Worm (Caenorhabditis elegans) whole organism, L4 larva: Measurements from ENCODE around the gene T23F11.11.

Experiments used
- D1046.2 ChIP-seq: fragments of 200-800 bp; sonication (Bioruptor generic); IDR thresholded peaks from 2 replicates; pipeline ENCODE4 v1.3.6; 2022; ENCODE audit warnings: missing genetic modification characterization, missing compliant biosample characterization
- F37D6.2 ChIP-seq: sonication (generic microtip); optimal IDR thresholded peaks from 2 replicates; lab custom pipeline; 2016; ENCODE audit warnings: mild to moderate bottlenecking, missing genetic modification characterization, missing compliant biosample characterization
- Y105C5A.15 ChIP-seq: fragments of 200-800 bp; sonication (Bioruptor generic); IDR thresholded peaks from 2 replicates; pipeline ENCODE4 v1.3.6; 2022; ENCODE audit warnings: missing genetic modification characterization, missing compliant biosample characterization
- Y5F2A.4 ChIP-seq: fragments of 200-800 bp; sonication (Bioruptor generic); optimal IDR thresholded peaks from 2 replicates; lab custom pipeline; 2018; ENCODE audit warnings: mild to moderate bottlenecking, missing genetic modification characterization, missing compliant biosample characterization
- aha-1 ChIP-seq: fragments of 150-350 bp; peaks from one replicate; lab custom pipeline; 2014; ENCODE audit warnings: missing biosample characterization, missing genetic modification characterization
- arid-1 ChIP-seq: fragments of 200-800 bp; sonication (Bioruptor generic); conservative IDR thresholded peaks from 2 replicates; pipeline ENCODE4 v1.3.6; 2022; ENCODE audit warnings: missing genetic modification reagents, missing genetic modification characterization, missing compliant biosample characterization
- attf-4 ChIP-seq: sonication (generic microtip); optimal IDR thresholded peaks from 3 replicates; lab custom pipeline; 2017; ENCODE audit warnings: missing biosample characterization, missing genetic modification characterization
- ceh-20 ChIP-seq: fragments of 200-800 bp; sonication (Bioruptor generic); IDR thresholded peaks from 2 replicates; pipeline ENCODE4 v1.3.6; 2022; ENCODE audit warnings: missing genetic modification reagents, missing genetic modification characterization, missing compliant biosample characterization
- ceh-28 ChIP-seq: fragments of 150-350 bp; optimal IDR thresholded peaks from 2 replicates; lab custom pipeline; 2014; ENCODE audit warnings: missing biosample characterization, missing genetic modification reagents, missing genetic modification characterization
- ceh-62 ChIP-seq: sonication (generic microtip); optimal IDR thresholded peaks from 2 replicates; lab custom pipeline; 2017; ENCODE audit warnings: missing biosample characterization, missing genetic modification characterization
- ces-1 ChIP-seq: fragments of 150-350 bp; sonication (generic microtip); optimal IDR thresholded peaks from 4 replicates; lab custom pipeline; 2014; ENCODE audit warnings: missing biosample characterization, missing genetic modification reagents, missing genetic modification characterization
- ctbp-1 ChIP-seq: fragments of 200-800 bp; sonication (Bioruptor generic); IDR thresholded peaks from 2 replicates; pipeline ENCODE4 v1.3.6; 2022; ENCODE audit warnings: missing genetic modification reagents, missing genetic modification characterization, missing compliant biosample characterization
- daf-19 ChIP-seq: fragments of 200-800 bp; sonication (Bioruptor generic); conservative IDR thresholded peaks from 2 replicates; pipeline ENCODE4 v1.3.6; 2022; ENCODE audit warnings: missing genetic modification characterization, missing compliant biosample characterization
- daf-8 ChIP-seq: fragments of 200-800 bp; sonication (Bioruptor generic); IDR thresholded peaks from 2 replicates; pipeline ENCODE4 v1.3.6; 2022; ENCODE audit warnings: missing genetic modification characterization, missing compliant biosample characterization
- dmd-6 ChIP-seq: fragments of 200-800 bp; sonication (Bioruptor generic); IDR thresholded peaks from 2 replicates; pipeline ENCODE4 v1.3.6; 2022; ENCODE audit warnings: missing genetic modification reagents, missing genetic modification characterization, missing compliant biosample characterization
- dmd-9 ChIP-seq: fragments of 200-800 bp; sonication (Bioruptor generic); IDR thresholded peaks from 2 replicates; pipeline ENCODE4 v1.3.6; 2022; ENCODE audit warnings: missing genetic modification reagents, missing genetic modification characterization, missing compliant biosample characterization
- dpl-1 ChIP-seq: fragments of 150-350 bp; optimal IDR thresholded peaks from 2 replicates; lab custom pipeline; 2014; ENCODE audit warnings: missing biosample characterization, missing genetic modification reagents, missing genetic modification characterization
- egl-43 ChIP-seq: fragments of 200-800 bp; sonication (Bioruptor generic); IDR thresholded peaks from 2 replicates; pipeline ENCODE4 v1.3.6; 2022; ENCODE audit warnings: missing genetic modification reagents, missing genetic modification characterization, missing compliant biosample characterization
- fkh-10 ChIP-seq: fragments of 150-350 bp; optimal IDR thresholded peaks from 2 replicates; lab custom pipeline; 2014; ENCODE audit warnings: missing biosample characterization, missing genetic modification reagents, missing genetic modification characterization
- hif-1 ChIP-seq, 2 experiments: sonication (generic microtip); optimal IDR thresholded peaks; 2 replicates each; lab custom pipeline; 2016 to 2017; ENCODE audit warnings: missing compliant biosample characterization in 2 of 2, missing genetic modification characterization in 2 of 2, missing genetic modification reagents in 2 of 2, missing genotype in 2 of 2, mild to moderate bottlenecking in 1 of 2
- hlh-11 ChIP-seq: fragments of 200-800 bp; sonication (Bioruptor generic); optimal IDR thresholded peaks from 2 replicates; lab custom pipeline; 2018; ENCODE audit warnings: mild to moderate bottlenecking, missing genetic modification characterization, missing compliant biosample characterization
- hlh-30 ChIP-seq: sonication (generic microtip); optimal IDR thresholded peaks from 2 replicates; lab custom pipeline; 2017; ENCODE audit warnings: antibody characterized with exemption, mild to moderate bottlenecking, missing genetic modification characterization, missing compliant biosample characterization; ENCODE audit not compliant: insufficient read depth
- hmg-1.1 ChIP-seq: fragments of 200-800 bp; sonication (Bioruptor generic); IDR thresholded peaks from 2 replicates; pipeline ENCODE4 v1.3.6; 2022; ENCODE audit warnings: missing genetic modification reagents, missing genetic modification characterization, missing compliant biosample characterization
- lin-1 ChIP-seq: fragments of 200-800 bp; sonication (Bioruptor generic); IDR thresholded peaks from 2 replicates; pipeline ENCODE4 v1.3.6; 2022; ENCODE audit warnings: missing genetic modification reagents, missing genetic modification characterization, missing compliant biosample characterization
- lin-39 ChIP-seq: fragments of 150-350 bp; optimal IDR thresholded peaks from 2 replicates; lab custom pipeline; 2014; ENCODE audit warnings: missing biosample characterization, missing genetic modification reagents, missing genetic modification characterization
- lir-3 ChIP-seq: sonication (generic microtip); optimal IDR thresholded peaks from 2 replicates; lab custom pipeline; 2016; ENCODE audit warnings: mild to moderate bottlenecking, missing genetic modification characterization, missing compliant biosample characterization
- lsy-2 ChIP-seq, 2 experiments: fragments of 150-350 bp in 1 of 2; sonication (generic microtip) in 1 of 2; optimal IDR thresholded peaks; 2 replicates each; lab custom pipeline; 2014 to 2017; ENCODE audit warnings: missing biosample characterization in 2 of 2, missing genetic modification characterization in 2 of 2
- mdl-1 ChIP-seq, 2 experiments: fragments of 150-350 bp in 1 of 2; sonication (generic microtip) in 1 of 2; optimal IDR thresholded peaks; 2 replicates each; lab custom pipeline; 2014 to 2017; ENCODE audit warnings: missing biosample characterization in 2 of 2, missing genetic modification characterization in 2 of 2
- mep-1 ChIP-seq: fragments of 150-350 bp; sonication (generic microtip); optimal IDR thresholded peaks from 3 replicates; lab custom pipeline; 2014; ENCODE audit warnings: missing biosample characterization, missing genetic modification characterization
- mes-2 ChIP-seq: sonication (generic microtip); optimal IDR thresholded peaks from 2 replicates; lab custom pipeline; 2016; ENCODE audit warnings: missing genotype, mild to moderate bottlenecking, missing genetic modification characterization, missing compliant biosample characterization; ENCODE audit not compliant: poor library complexity, severe bottlenecking
- mxl-3 ChIP-seq: fragments of 200-800 bp; sonication (Bioruptor generic); optimal IDR thresholded peaks from 2 replicates; lab custom pipeline; 2018; ENCODE audit warnings: mild to moderate bottlenecking, missing genetic modification characterization, missing compliant biosample characterization
- nhr-10 ChIP-seq: fragments of 150-350 bp; optimal IDR thresholded peaks from 2 replicates; lab custom pipeline; 2014; ENCODE audit warnings: missing biosample characterization, missing genetic modification characterization
- nhr-11 ChIP-seq: fragments of 150-350 bp; optimal IDR thresholded peaks from 2 replicates; lab custom pipeline; 2014; ENCODE audit warnings: missing biosample characterization, missing genetic modification characterization
- nhr-237 ChIP-seq: sonication (generic microtip); optimal IDR thresholded peaks from 2 replicates; lab custom pipeline; 2017; ENCODE audit warnings: missing biosample characterization, missing genetic modification characterization
- nhr-25 ChIP-seq: sonication (generic microtip); optimal IDR thresholded peaks from 2 replicates; lab custom pipeline; 2017; ENCODE audit warnings: missing genetic modification characterization, mild to moderate bottlenecking, missing compliant biosample characterization, antibody characterized with exemption, moderate library complexity, borderline replicate concordance; ENCODE audit not compliant: insufficient read depth
- nhr-41 ChIP-seq: fragments of 200-800 bp; sonication (Bioruptor generic); IDR thresholded peaks from 2 replicates; pipeline ENCODE4 v1.3.6; 2022; ENCODE audit warnings: missing genetic modification reagents, missing genetic modification characterization, missing compliant biosample characterization
- nhr-6 ChIP-seq: fragments of 150-350 bp; optimal IDR thresholded peaks from 2 replicates; lab custom pipeline; 2014; ENCODE audit warnings: missing biosample characterization, missing genetic modification characterization
- nhr-76 ChIP-seq: fragments of 150-350 bp; optimal IDR thresholded peaks from 2 replicates; lab custom pipeline; 2014; ENCODE audit warnings: missing biosample characterization, missing genetic modification characterization
- php-3 ChIP-seq: fragments of 200-800 bp; sonication (Bioruptor generic); IDR thresholded peaks from 2 replicates; pipeline ENCODE4 v1.3.6; 2022; ENCODE audit warnings: missing genetic modification reagents, missing genetic modification characterization, missing compliant biosample characterization
- rbr-2 ChIP-seq: sonication (generic microtip); optimal IDR thresholded peaks from 2 replicates; lab custom pipeline; 2016; ENCODE audit warnings: missing genotype, missing genetic modification characterization, missing compliant biosample characterization
- unc-39 ChIP-seq: sonication (generic microtip); optimal IDR thresholded peaks from 2 replicates; lab custom pipeline; 2017; ENCODE audit warnings: missing biosample characterization, missing genetic modification characterization
- vab-7 ChIP-seq: fragments of 200-800 bp; sonication (Bioruptor generic); IDR thresholded peaks from 2 replicates; pipeline ENCODE4 v1.3.6; 2022; ENCODE audit warnings: missing genetic modification reagents, missing genetic modification characterization, missing compliant biosample characterization
- zfp-3 ChIP-seq: fragments of 200-800 bp; sonication (Bioruptor generic); conservative IDR thresholded peaks from 2 replicates; pipeline ENCODE4 v1.3.6; 2022; ENCODE audit warnings: missing genetic modification reagents, missing genetic modification characterization, missing compliant biosample characterization
- ztf-11 ChIP-seq: fragments of 150-350 bp; optimal IDR thresholded peaks from 2 replicates; lab custom pipeline; 2014; ENCODE audit warnings: missing biosample characterization, missing genetic modification characterization

The T23F11.11 gene

ce11 chrIII:4657386-4657785, 14.0 kb downstream of the T23F11.11 start:
- no peak for TF ChIP-seq nhr-76 (tag; lab: Kevin White, UChicago)
- no peak for TF ChIP-seq lir-3 (tag; lab: Kevin White, UChicago)
- TF ChIP-seq attf-4 (tag; lab: Kevin White, UChicago) = no peak
- no peak for TF ChIP-seq lin-1 (GFP tag; lab: Robert Waterston, UW)
- TF ChIP-seq D1046.2 (GFP tag; lab: Robert Waterston, UW) = no peak
- TF ChIP-seq ces-1 (GFP tag; lab: Kevin White, UChicago) = peak; percentile 90
- TF ChIP-seq lin-39 (tag; lab: Kevin White, UChicago) = no peak

ce11 chrIII:4656415-4656814, 15.0 kb downstream of the T23F11.11 start:
- 0 out of 2 replicates have a peak, but pooled peaks have one; percentile 53 for TF ChIP-seq ceh-20 (GFP tag; lab: Robert Waterston, UW)
- peak; percentile 69; the same call in 1 of the 2 replicates for TF ChIP-seq egl-43
- 0 out of 2 replicates have a peak, but pooled peaks have one; percentile 5 for TF ChIP-seq dmd-6
- no peak for TF ChIP-seq zfp-3 (GFP tag; lab: Robert Waterston, UW)
- peak; percentile 53 for TF ChIP-seq ceh-28 (tag; lab: Kevin White, UChicago)
- TF ChIP-seq lsy-2 (tag; optimal IDR thresholded peaks at IDR 0.05; lab: Kevin White, UChicago) = peak; percentile 5 to 61
- peak; percentile 22 for TF ChIP-seq hlh-11 (tag; lab: Kevin White, UChicago)
- no peak for TF ChIP-seq php-3 (GFP tag; lab: Robert Waterston, UW)
- no peak for TF ChIP-seq arid-1 (GFP tag; lab: Robert Waterston, UW)
- peak; percentile 97 for TF ChIP-seq aha-1
- peak; percentile 9 for TF ChIP-seq nhr-11 (tag; lab: Kevin White, UChicago)
- TF ChIP-seq hlh-30 (tag; lab: Kevin White, UChicago) = peak; percentile 81
- peak; percentile 73 for TF ChIP-seq hmg-1.1
- TF ChIP-seq dpl-1 = peak; percentile 18
- no peak for TF ChIP-seq vab-7
- no peak for TF ChIP-seq nhr-25 (tag; lab: Kevin White, UChicago)
- no peak for TF ChIP-seq nhr-6
- TF ChIP-seq F37D6.2 (tag; lab: Kevin White, UChicago) = peak; percentile 53
- TF ChIP-seq mdl-1 (tag; optimal IDR thresholded peaks at IDR 0.05; lab: Kevin White, UChicago) = peak in 1 of 2 experiments; percentile 65
- peak in 1 of 2 experiments; percentile 28 for TF ChIP-seq hif-1 (tag; optimal IDR thresholded peaks at IDR 0.05; lab: Kevin White, UChicago)
- peak; percentile 63 for TF ChIP-seq mep-1 (tag; lab: Kevin White, UChicago)
- peak; percentile 62 for TF ChIP-seq fkh-10 (GFP tag; lab: Kevin White, UChicago)
- no peak for TF ChIP-seq nhr-41
- TF ChIP-seq ctbp-1 (GFP tag; lab: Robert Waterston, UW) = peak; percentile 65; the same call in 1 of the 2 replicates
- peak; percentile 82 for TF ChIP-seq rbr-2

ce11 chrIII:4655402-4655801, 16.0 kb downstream of the T23F11.11 start, which contains the start of gene T23F11.2:
TSS of gene T23F11.2 (minus strand) at chrIII:4655502.
- TF ChIP-seq Y105C5A.15 (GFP tag; lab: Robert Waterston, UW) = no peak
- TF ChIP-seq daf-19 (GFP tag; lab: Robert Waterston, UW) = no peak
- TF ChIP-seq Y5F2A.4 = no peak
- no peak for TF ChIP-seq nhr-10
- no peak for TF ChIP-seq ceh-62 (tag; lab: Kevin White, UChicago)
- no peak for TF ChIP-seq nhr-237 (tag; lab: Kevin White, UChicago)
- TF ChIP-seq dmd-9 (GFP tag; lab: Robert Waterston, UW) = no peak
- TF ChIP-seq ztf-11 (tag; lab: Kevin White, UChicago) = no peak
- no peak for TF ChIP-seq mxl-3 (GFP tag; lab: Kevin White, UChicago)
- TF ChIP-seq mes-2 = no peak
- no peak for TF ChIP-seq daf-8 (GFP tag; lab: Robert Waterston, UW)
- no peak for TF ChIP-seq lin-39 (tag; lab: Kevin White, UChicago)
- no peak for TF ChIP-seq mep-1 (tag; lab: Kevin White, UChicago)
- no peak for TF ChIP-seq unc-39
